Worm (Caenorhabditis elegans) whole organism, L1 larva: ENCODE results near the gene T04B2.7.

Experiments used
- F16B12.6 ChIP-seq: fragments of 150-350 bp; optimal IDR thresholded peaks from 2 replicates; lab custom pipeline; 2014; ENCODE audit warnings: missing biosample characterization, missing genetic modification characterization
- lin-13 ChIP-seq: fragments of 150-350 bp; optimal IDR thresholded peaks from 2 replicates; lab custom pipeline; 2014; ENCODE audit warnings: missing biosample characterization, missing genetic modification reagents, missing genetic modification characterization
- lir-3 ChIP-seq: sonication (generic microtip); optimal IDR thresholded peaks from 2 replicates; lab custom pipeline; 2016; ENCODE audit warnings: mild to moderate bottlenecking, missing genetic modification characterization, moderate library complexity, missing compliant biosample characterization; ENCODE audit not compliant: poor library complexity
- nhr-90 ChIP-seq: sonication (generic microtip); optimal IDR thresholded peaks from 2 replicates; lab custom pipeline; 2016; ENCODE audit warnings: mild to moderate bottlenecking, missing genetic modification characterization, missing compliant biosample characterization; ENCODE audit not compliant: poor library complexity
- pqm-1 ChIP-seq: sonication (generic microtip); optimal IDR thresholded peaks from 3 replicates; lab custom pipeline; 2017; ENCODE audit warnings: missing biosample characterization, missing genetic modification characterization
- skn-1 ChIP-seq: fragments of 150-350 bp; optimal IDR thresholded peaks from 2 replicates; lab custom pipeline; 2014; ENCODE audit warnings: missing biosample characterization, missing genetic modification characterization

DNA sequence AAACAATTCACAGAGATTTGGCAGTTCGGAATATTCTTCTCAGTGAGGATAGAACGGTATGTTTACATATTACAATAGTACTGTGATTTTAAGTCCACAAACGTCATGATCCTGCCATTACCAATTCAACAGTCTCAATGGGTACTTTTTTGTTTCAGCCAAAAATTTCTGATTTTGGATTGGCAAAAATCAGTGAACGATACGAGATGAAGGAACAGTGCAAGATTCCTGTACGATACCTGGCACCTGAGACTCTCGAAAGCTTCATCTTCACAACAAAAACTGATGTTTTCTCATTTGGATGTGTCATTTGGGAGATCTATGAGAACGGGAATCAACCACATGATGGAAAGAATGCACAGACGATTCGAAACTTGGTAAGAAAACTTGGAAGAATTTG, 22.0 kb upstream of the T04B2.7 start:
- TF ChIP-seq pqm-1 (tag; lab: Kevin White, UChicago) (no peak), nhr-90 (tag; lab: Kevin White, UChicago) (no peak), lin-13 (GFP tag; lab: Kevin White, UChicago) (no peak), skn-1 (tag; lab: Kevin White, UChicago) (no peak), lir-3 (tag; lab: Kevin White, UChicago) (no peak), F16B12.6 (tag; lab: Kevin White, UChicago) (no peak)
